Fruit fly (Drosophila melanogaster): ENCODE data around the gene Cpr11A.

Cpr11A gene

DNA sequence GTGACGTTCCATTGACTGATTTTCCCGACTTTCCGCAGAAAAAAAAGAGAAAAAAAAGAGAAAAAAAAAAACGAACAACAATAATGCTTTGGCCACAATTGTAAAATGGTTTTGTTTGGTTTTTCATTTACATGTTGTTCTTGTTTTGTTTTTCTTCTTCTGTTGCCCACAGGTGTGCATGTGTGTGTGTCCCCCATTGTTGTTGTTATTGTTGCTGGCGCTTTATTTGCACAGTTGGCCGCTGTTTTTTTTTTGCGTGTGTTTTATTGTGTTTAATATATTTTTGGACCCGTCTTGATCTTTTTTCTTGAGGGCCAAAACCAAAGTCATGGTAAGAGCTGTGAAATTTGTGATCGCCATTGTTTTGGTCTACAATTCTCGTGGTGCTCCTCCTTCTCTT is 11.3 kb downstream of the Cpr11A start:
- TF ChIP-seq EcR (GFP tag; optimal IDR thresholded peaks at IDR 0.05) (peak; percentile 9), CG4496 (GFP tag; IDR thresholded peaks at IDR 0.05) (0 out of 3 replicates have a peak, but pooled peaks have one; percentile 45), Ets98B (GFP tag; IDR thresholded peaks at IDR 0.05) (0 out of 2 replicates have a peak, but pooled peaks have one; percentile 15), CG14655 (GFP tag; optimal IDR thresholded peaks at IDR 0.05) (no peak), CG12605 (GFP tag; IDR thresholded peaks at IDR 0.05) (0 out of 2 replicates have a peak, but pooled peaks have one; percentile 14)

DNA sequence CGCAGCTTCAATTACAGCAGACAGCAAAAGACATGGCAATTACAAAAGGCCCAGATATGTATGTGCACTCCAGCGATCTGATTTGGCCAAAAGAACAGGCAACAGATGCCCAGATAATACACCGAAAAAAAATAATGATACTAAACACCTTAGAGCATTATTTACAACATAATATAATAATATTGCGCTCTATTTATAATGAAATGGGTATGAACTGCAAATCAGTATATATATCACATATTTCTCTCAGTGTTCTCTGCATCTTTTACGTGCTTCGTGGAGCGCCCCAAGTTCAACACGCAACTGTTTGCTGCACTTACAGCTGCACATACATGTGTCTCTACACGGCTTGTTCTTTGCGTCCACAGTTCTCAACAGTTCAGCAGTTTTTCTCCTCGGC is 20.8 kb downstream of the Cpr11A start:
- TF ChIP-seq EcR (GFP tag; optimal IDR thresholded peaks at IDR 0.05), result no peak
- TF ChIP-seq CG15710 (tag; optimal IDR thresholded peaks at IDR 0.05), result peak; percentile 61
- TF ChIP-seq fd96Ca (GFP tag; IDR thresholded peaks at IDR 0.05), result 0 out of 3 replicates have a peak, but pooled peaks have one; percentile 31
- TF ChIP-seq CG13204 (GFP tag; optimal IDR thresholded peaks at IDR 0.05), result no peak
- peak; percentile 66 for TF ChIP-seq Pif1A (GFP tag; optimal IDR thresholded peaks at IDR 0.05)
- TF ChIP-seq CG8159 (tag; optimal IDR thresholded peaks at IDR 0.05), result peak; percentile 69
- TF ChIP-seq Snoo (tag; optimal IDR thresholded peaks at IDR 0.05), result peak; percentile 28
- peak; percentile 68 for TF ChIP-seq CG9948 (tag; optimal IDR thresholded peaks at IDR 0.05)
- TF ChIP-seq CG17806 (tag; optimal IDR thresholded peaks at IDR 0.05), result peak; percentile 65
- peak; percentile 36; the same call in 1 of the 2 replicates for TF ChIP-seq CG32121 (GFP tag; IDR thresholded peaks at IDR 0.05)
- TF ChIP-seq CG12605 (GFP tag; IDR thresholded peaks at IDR 0.05), result peak; percentile 44; the same call in 1 of the 2 replicates
- peak; percentile 69 for TF ChIP-seq CG4496 (GFP tag; IDR thresholded peaks at IDR 0.05)
- no peak for TF ChIP-seq CG10348 (GFP tag; IDR thresholded peaks at IDR 0.05)
- TF ChIP-seq CG8301 (tag; optimal IDR thresholded peaks at IDR 0.05), result peak; percentile 65
- TF ChIP-seq Ets98B (GFP tag; IDR thresholded peaks at IDR 0.05), result peak; percentile 25; the same call in 1 of the 2 replicates
- TF ChIP-seq Pif1B (GFP tag; optimal IDR thresholded peaks at IDR 0.05), result peak; percentile 26
- TF ChIP-seq CG14655 (GFP tag; optimal IDR thresholded peaks at IDR 0.05), result peak; percentile 74
- no peak for TF ChIP-seq gl (tag; optimal IDR thresholded peaks at IDR 0.05)
- TF ChIP-seq CG34367 (tag; optimal IDR thresholded peaks at IDR 0.05), result peak; percentile 37
- TF ChIP-seq D1 (tag; optimal IDR thresholded peaks at IDR 0.05), result no peak
- no peak for TF ChIP-seq rn (GFP tag; IDR thresholded peaks at IDR 0.05)

DNA sequence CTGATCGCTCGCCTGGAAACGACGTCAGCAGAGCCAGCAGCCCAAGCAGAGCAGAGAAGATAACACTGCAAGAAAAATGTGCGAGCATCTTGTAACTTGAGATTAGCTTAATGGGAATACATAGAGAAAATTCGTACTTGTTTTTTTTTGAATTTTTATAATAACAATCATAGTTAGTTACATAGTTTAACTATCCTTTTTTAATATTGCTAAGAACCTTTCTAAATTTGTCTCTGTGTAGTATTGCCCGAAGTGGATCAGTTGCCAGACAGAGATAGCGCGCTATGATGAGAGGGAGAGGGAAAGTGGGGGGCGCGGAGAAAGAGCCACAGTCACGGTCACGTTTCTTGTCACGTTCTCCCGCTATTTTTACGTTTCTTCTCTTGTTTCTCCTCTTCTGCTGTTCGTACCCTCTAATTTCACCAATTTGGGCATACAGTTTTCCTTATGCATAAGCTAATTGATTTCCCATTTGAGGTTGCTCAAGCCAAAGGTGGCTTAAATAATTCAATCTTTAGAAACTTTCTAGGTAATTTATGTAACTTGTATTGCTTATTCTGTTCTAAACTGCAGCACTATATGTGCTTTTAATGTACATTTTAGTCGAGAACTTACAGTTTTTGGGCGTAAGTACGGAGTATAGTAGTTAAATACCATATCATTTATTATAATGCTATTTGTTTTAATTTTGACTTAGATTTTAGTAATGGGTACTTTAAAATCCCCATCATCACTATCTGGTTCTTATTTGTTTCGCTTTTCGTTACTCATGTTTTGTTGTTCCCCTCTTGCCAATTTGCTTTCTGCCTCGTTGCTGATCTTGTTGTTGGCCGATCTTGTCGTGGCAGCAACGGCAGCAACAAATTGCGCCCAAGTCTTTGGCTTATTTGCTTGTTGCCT is 24.2 kb downstream of the Cpr11A start:
- TF ChIP-seq CG15710 (tag; optimal IDR thresholded peaks at IDR 0.05) (peak; percentile 87), CG9948 (tag; optimal IDR thresholded peaks at IDR 0.05) (peak; percentile 86), CG4496 (GFP tag; IDR thresholded peaks at IDR 0.05) (peak; percentile 90), gl (tag; optimal IDR thresholded peaks at IDR 0.05) (peak; percentile 80), CG13204 (GFP tag; optimal IDR thresholded peaks at IDR 0.05) (peak; percentile 62), Pif1B (GFP tag; optimal IDR thresholded peaks at IDR 0.05) (peak; percentile 74), CG10348 (GFP tag; IDR thresholded peaks at IDR 0.05) (peak; percentile 31; the same call in 1 of the 2 replicates), CG14655 (GFP tag; optimal IDR thresholded peaks at IDR 0.05) (peak; percentile 91), Pif1A (GFP tag; optimal IDR thresholded peaks at IDR 0.05) (peak; percentile 87), CG32121 (GFP tag; IDR thresholded peaks at IDR 0.05) (peak; percentile 79), rn (GFP tag; IDR thresholded peaks at IDR 0.05) (peak; percentile 82), D1 (tag; optimal IDR thresholded peaks at IDR 0.05) (no peak), CG34367 (tag; optimal IDR thresholded peaks at IDR 0.05) (peak; percentile 84), fd96Ca (GFP tag; IDR thresholded peaks at IDR 0.05) (peak; percentile 81), CG17806 (tag; optimal IDR thresholded peaks at IDR 0.05) (peak; percentile 87), EcR (GFP tag; optimal IDR thresholded peaks at IDR 0.05) (peak; percentile 26), CG12605 (GFP tag; IDR thresholded peaks at IDR 0.05) (peak; percentile 90), CG8301 (tag; optimal IDR thresholded peaks at IDR 0.05) (peak; percentile 90), CG8159 (tag; optimal IDR thresholded peaks at IDR 0.05) (peak; percentile 87), Ets98B (GFP tag; IDR thresholded peaks at IDR 0.05) (peak; percentile 82), Snoo (tag; optimal IDR thresholded peaks at IDR 0.05) (peak; percentile 91)

DNA sequence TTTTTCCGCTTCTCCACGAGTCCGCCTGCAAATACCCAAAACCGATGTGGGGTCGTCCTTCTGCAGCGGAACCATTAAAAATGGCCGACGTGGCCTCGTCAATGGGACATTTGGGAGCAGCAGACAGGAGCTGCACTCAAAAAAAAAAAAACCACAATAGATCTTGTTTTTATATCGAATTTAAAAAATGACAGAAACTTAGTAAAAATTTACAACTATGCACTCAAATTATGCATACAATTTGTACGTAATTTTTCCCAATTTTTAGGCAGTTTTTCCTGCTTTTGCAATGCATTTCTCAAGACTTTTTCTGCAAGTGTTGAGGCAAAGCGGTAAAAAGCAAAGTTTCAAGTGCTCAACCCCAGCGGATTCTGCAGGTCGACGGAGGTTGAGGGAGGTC is 46.8 kb downstream of the Cpr11A start:
- TF ChIP-seq Pif1B (GFP tag; optimal IDR thresholded peaks at IDR 0.05) (no peak), Snoo (tag; optimal IDR thresholded peaks at IDR 0.05) (peak; percentile 22), gl (tag; optimal IDR thresholded peaks at IDR 0.05) (no peak), CG13204 (GFP tag; optimal IDR thresholded peaks at IDR 0.05) (no peak), D1 (tag; optimal IDR thresholded peaks at IDR 0.05) (no peak), CG12605 (GFP tag; IDR thresholded peaks at IDR 0.05) (no peak), CG10348 (GFP tag; IDR thresholded peaks at IDR 0.05) (no peak), CG34367 (tag; optimal IDR thresholded peaks at IDR 0.05) (no peak), CG8301 (tag; optimal IDR thresholded peaks at IDR 0.05) (no peak), CG4496 (GFP tag; IDR thresholded peaks at IDR 0.05) (no peak), Pif1A (GFP tag; optimal IDR thresholded peaks at IDR 0.05) (no peak), Ets98B (GFP tag; IDR thresholded peaks at IDR 0.05) (no peak), CG9948 (tag; optimal IDR thresholded peaks at IDR 0.05) (no peak), CG15710 (tag; optimal IDR thresholded peaks at IDR 0.05) (peak; percentile 18), CG14655 (GFP tag; optimal IDR thresholded peaks at IDR 0.05) (no peak), EcR (GFP tag; optimal IDR thresholded peaks at IDR 0.05) (no peak), CG17806 (tag; optimal IDR thresholded peaks at IDR 0.05) (peak; percentile 19), CG32121 (GFP tag; IDR thresholded peaks at IDR 0.05) (no peak), fd96Ca (GFP tag; IDR thresholded peaks at IDR 0.05) (no peak), CG8159 (tag; optimal IDR thresholded peaks at IDR 0.05) (peak; percentile 39), rn (GFP tag; IDR thresholded peaks at IDR 0.05) (no peak)

Data from whole organism, pupa.